Fruit fly (Drosophila melanogaster): ENCODE data around the gene CG43844.
A peak's percentile ranks its signal among the peaks of the same experiment; 100 is the strongest.

CG43844 gene

DNA sequence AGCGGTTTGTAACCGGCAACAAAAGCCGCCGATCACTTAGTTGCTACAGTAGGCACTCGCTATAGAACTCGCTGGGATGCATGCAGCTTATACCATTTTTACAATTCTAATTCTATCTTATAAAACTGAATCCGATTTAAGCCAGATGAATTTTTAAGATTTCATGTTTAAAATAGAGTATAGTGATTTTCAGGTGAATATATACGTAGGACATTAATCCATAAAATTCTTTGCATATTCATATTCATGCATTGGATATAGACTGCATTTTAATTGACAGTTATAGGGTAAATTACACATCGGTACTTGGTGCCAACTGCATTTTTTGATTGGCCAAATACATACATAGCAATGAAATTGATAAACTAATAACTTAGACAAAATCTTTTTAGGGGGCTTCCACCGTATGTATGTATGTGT lies 1.7 kb upstream of the CG43844 start (continued):
- TF ChIP-seq gcm2 (GFP tag; optimal IDR thresholded peaks at IDR 0.05), result no peak
- peak; percentile 34; the same call in 1 of the 2 replicates for TF ChIP-seq ssp (GFP tag; IDR thresholded peaks at IDR 0.05)
- TF ChIP-seq CG11085 (GFP tag; IDR thresholded peaks at IDR 0.05), result 0 out of 2 replicates have a peak, but pooled peaks have one; percentile 19
- TF ChIP-seq CG10959 (GFP tag; IDR thresholded peaks at IDR 0.05), result 0 out of 2 replicates have a peak, but pooled peaks have one; percentile 23
- peak; percentile 16 for TF ChIP-seq ems (GFP tag; optimal IDR thresholded peaks at IDR 0.05)
- TF ChIP-seq vvl (GFP tag; IDR thresholded peaks at IDR 0.05), result peak; percentile 77
- no peak for TF ChIP-seq Lhr (GFP tag; optimal IDR thresholded peaks at IDR 0.05)
- 0 out of 2 replicates have a peak, but pooled peaks have one; percentile 43 for TF ChIP-seq Awh (GFP tag; IDR thresholded peaks at IDR 0.05)
- TF ChIP-seq CG12236 (GFP tag; optimal IDR thresholded peaks at IDR 0.05), result no peak
- TF ChIP-seq CoRest (tag; optimal IDR thresholded peaks at IDR 0.05), result peak; percentile 45
- TF ChIP-seq pnt (GFP tag; optimal IDR thresholded peaks at IDR 0.05), result peak; percentile 35
- peak; percentile 58; the same call in 1 of the 3 replicates for TF ChIP-seq zfh1 (GFP tag; IDR thresholded peaks at IDR 0.05)
- TF ChIP-seq Lpt (GFP tag; optimal IDR thresholded peaks at IDR 0.05), result no peak
- peak; percentile 36 for TF ChIP-seq gem (tag; optimal IDR thresholded peaks at IDR 0.05)
- TF ChIP-seq hth (optimal IDR thresholded peaks at IDR 0.05), result no peak
- TF ChIP-seq CG7357 (GFP tag; IDR thresholded peaks at IDR 0.05), result peak; percentile 45; the same call in 1 of the 3 replicates
- peak; percentile 23; the same call in 1 of the 2 replicates for TF ChIP-seq CG6272 (GFP tag; IDR thresholded peaks at IDR 0.05)
- TF ChIP-seq CG34422 (GFP tag; IDR thresholded peaks at IDR 0.05), result peak; percentile 33; the same call in 2 of the 3 replicates
- TF ChIP-seq tup (GFP tag; optimal IDR thresholded peaks at IDR 0.05), result no peak
- peak; percentile 33 for TF ChIP-seq CG5245 (GFP tag; optimal IDR thresholded peaks at IDR 0.05)

DNA sequence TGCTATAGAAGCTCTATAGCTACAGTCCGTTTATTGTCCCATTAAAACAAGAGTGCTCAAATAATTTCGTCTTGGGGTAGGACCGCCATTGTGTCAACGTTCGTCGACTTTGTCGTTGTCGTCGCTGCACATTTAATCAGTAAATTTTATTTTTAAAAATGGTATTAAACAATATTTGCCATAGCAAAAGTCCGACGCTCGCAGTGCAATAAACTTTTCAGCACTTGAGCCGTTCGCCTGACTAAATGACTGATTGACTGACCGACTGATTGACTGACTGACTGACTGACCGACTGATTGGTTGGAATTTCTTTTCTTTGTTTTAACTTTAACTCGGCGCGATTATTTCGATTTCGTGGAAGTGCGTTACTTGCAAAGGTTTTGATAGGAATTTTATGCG lies 606 bp downstream of the CG43844 start:
- TF ChIP-seq CG8281 (tag; optimal IDR thresholded peaks at IDR 0.05), result peak; percentile 83
- no peak for TF ChIP-seq sc (optimal IDR thresholded peaks at IDR 0.05)
- TF ChIP-seq sc (GFP tag; optimal IDR thresholded peaks at IDR 0.05), result no peak
- no peak for TF ChIP-seq Adf1 (GFP tag; IDR thresholded peaks at IDR 0.05)
- TF ChIP-seq Trl (optimal IDR thresholded peaks at IDR 0.05), result no peak
- no peak for TF ChIP-seq Trl (GFP tag; optimal IDR thresholded peaks at IDR 0.05)
- no peak for TF ChIP-seq ind (GFP tag; optimal IDR thresholded peaks at IDR 0.05)

- TF ChIP-seq CG4404 (GFP tag; IDR thresholded peaks at IDR 0.05) (no peak), maf-S (GFP tag; optimal IDR thresholded peaks at IDR 0.05) (no peak), CG7271 (tag; optimal IDR thresholded peaks at IDR 0.05) (no peak), CG14860 (GFP tag; IDR thresholded peaks at IDR 0.05; ENCODE audit: partially characterized antibody) (no peak), fd64A (GFP tag; optimal IDR thresholded peaks at IDR 0.05) (no peak), Drgx (GFP tag; IDR thresholded peaks at IDR 0.05) (peak; percentile 26; the same call in 1 of the 2 replicates), Fer3 (tag; optimal IDR thresholded peaks at IDR 0.05) (no peak), CG14667 (GFP tag; IDR thresholded peaks at IDR 0.05) (no peak)
These were observed 1.4 kb downstream of the CG43844 start for dm6 chr3R:21890739-21891138.

DNA sequence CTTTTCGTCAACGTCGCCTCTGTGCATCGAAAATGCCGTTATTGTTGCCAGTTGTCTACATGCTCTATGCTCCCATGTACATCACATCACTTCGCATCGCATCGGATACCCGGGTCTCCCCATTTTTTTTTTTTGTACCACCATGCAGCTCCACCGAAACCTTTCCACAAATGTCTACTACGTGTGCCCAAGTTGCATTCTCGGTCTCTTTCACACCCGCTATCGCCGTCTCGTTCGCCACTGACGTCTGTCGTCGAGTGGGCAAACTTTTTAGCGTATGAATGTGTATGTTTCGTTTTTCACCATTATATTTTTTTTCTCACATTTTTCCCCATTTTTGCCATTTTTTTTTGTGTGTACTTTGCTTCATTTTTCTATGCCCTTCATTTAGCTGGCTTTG lies 3.1 kb downstream of the CG43844 start:
- no peak for TF ChIP-seq gcm2 (GFP tag; optimal IDR thresholded peaks at IDR 0.05)
- no peak for TF ChIP-seq da (GFP tag; optimal IDR thresholded peaks at IDR 0.05)

DNA sequence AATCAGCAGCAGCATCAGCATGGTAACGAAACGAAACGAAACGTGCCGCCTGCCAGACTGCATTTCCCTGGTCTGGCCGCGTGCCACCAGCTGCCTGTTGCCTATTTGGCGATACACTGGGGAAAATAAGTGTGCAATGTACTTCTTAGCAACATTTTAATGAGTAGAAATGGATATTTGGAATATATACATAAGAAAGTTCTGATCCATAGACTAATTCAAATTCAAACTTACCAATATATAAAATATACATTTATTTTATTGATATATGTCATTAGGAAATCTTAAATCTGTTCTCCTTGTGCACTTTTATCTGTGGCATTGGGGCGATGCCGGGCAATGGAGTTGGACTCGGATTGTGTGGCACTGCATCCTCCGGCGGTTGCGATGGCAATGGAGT lies 4.6 kb downstream of the CG43844 start:
- TF ChIP-seq Drgx (GFP tag; IDR thresholded peaks at IDR 0.05) (peak; percentile 88), CG17802 (tag; optimal IDR thresholded peaks at IDR 0.05) (no peak), bsh (GFP tag; optimal IDR thresholded peaks at IDR 0.05) (peak; percentile 9 to 75), CG6175 (GFP tag; IDR thresholded peaks at IDR 0.05) (no peak), sens (GFP tag) (peak; percentile 25), CG31441 (GFP tag; IDR thresholded peaks at IDR 0.05) (0 out of 2 replicates have a peak, but pooled peaks have one; percentile 10), gem (tag; optimal IDR thresholded peaks at IDR 0.05) (peak; percentile 27), CG2712 (tag; optimal IDR thresholded peaks at IDR 0.05) (peak; percentile 6), nom (GFP tag; optimal IDR thresholded peaks at IDR 0.05) (peak; percentile 60)

Data from whole organism, embryonic.